Worm (Caenorhabditis elegans): ENCODE measurements around the gene slc-28.1.

The slc-28.1 gene

ce11 chrV:3480346-3480745 is 16.7 kb downstream of the slc-28.1 start, which contains the start of gene srbc-30:
Gene srbc-30, minus strand, starts transcription at chrV:3480446.
- TF ChIP-seq cebp-1 (GFP tag; IDR thresholded peaks at IDR 0.05) (no peak), cebp-1 (tag; optimal IDR thresholded peaks at IDR 0.05) (no peak), ekl-4 (GFP tag; IDR thresholded peaks at IDR 0.05) (no peak), dpff-1 (tag; optimal IDR thresholded peaks at IDR 0.05) (no peak), ceh-27 (GFP tag; optimal IDR thresholded peaks at IDR 0.05) (no peak), lin-54 (GFP tag; optimal IDR thresholded peaks at IDR 0.05) (no peak), nhr-90 (tag; optimal IDR thresholded peaks at IDR 0.05) (no peak), B0019.2 (GFP tag; conservative IDR thresholded peaks at IDR 0.05) (no peak), hrde-1 (tag; optimal IDR thresholded peaks at IDR 0.05; ENCODE audit: borderline replicate concordance) (no peak), ztf-28 (GFP tag; IDR thresholded peaks at IDR 0.05) (no peak), die-1 (tag; optimal IDR thresholded peaks at IDR 0.05) (no peak), ztf-6 (GFP tag; IDR thresholded peaks at IDR 0.05) (no peak), Y79H2A.3 (GFP tag; conservative IDR thresholded peaks at IDR 0.05) (no peak), Y53G8AR.9 (GFP tag; conservative IDR thresholded peaks at IDR 0.05) (no peak), B0261.1 (tag; optimal IDR thresholded peaks at IDR 0.05) (no peak), zfh-2 (GFP tag; conservative IDR thresholded peaks at IDR 0.05) (no peak), dox-1 (GFP tag; IDR thresholded peaks at IDR 0.05) (no peak), madf-10 (tag; optimal IDR thresholded peaks at IDR 0.05) (no peak), mes-4 (tag; optimal IDR thresholded peaks at IDR 0.05) (no peak), rcor-1 (GFP tag; IDR thresholded peaks at IDR 0.05) (no peak), K11D2.4 (GFP tag; IDR thresholded peaks at IDR 0.05) (no peak)

- TF ChIP-seq mel-28 (tag; optimal IDR thresholded peaks at IDR 0.05; ENCODE audit: borderline replicate concordance) (no peak), die-1 (tag; optimal IDR thresholded peaks at IDR 0.05) (no peak), tlf-1 (GFP tag; optimal IDR thresholded peaks at IDR 0.05) (no peak), madf-6 (GFP tag; IDR thresholded peaks at IDR 0.05) (no peak), hlh-12 (tag; optimal IDR thresholded peaks at IDR 0.05) (no peak), F49E8.2 (tag; optimal IDR thresholded peaks at IDR 0.05; ENCODE audit: insufficient read depth) (no peak), mxl-1 (tag; optimal IDR thresholded peaks at IDR 0.05) (no peak), let-526 (GFP tag; IDR thresholded peaks at IDR 0.05) (no peak), nfya-1 (tag; optimal IDR thresholded peaks at IDR 0.05; ENCODE audit: borderline replicate concordance, insufficient read depth) (no peak), ceh-27 (GFP tag; optimal IDR thresholded peaks at IDR 0.05) (no peak), atf-7 (tag; optimal IDR thresholded peaks at IDR 0.05) (no peak), snpc-4 (GFP tag; optimal IDR thresholded peaks at IDR 0.05) (no peak), snpc-4 (tag; optimal IDR thresholded peaks at IDR 0.05) (no peak), lag-1 (GFP tag; IDR thresholded peaks at IDR 0.05) (no peak), hmg-20 (GFP tag; IDR thresholded peaks at IDR 0.05) (no peak), lin-35 (GFP tag; optimal IDR thresholded peaks at IDR 0.05) (no peak), lir-1 (GFP tag; conservative IDR thresholded peaks at IDR 0.05) (no peak)
Measured at ce11 chrV:3482550-3483002, 19.0 kb downstream of the slc-28.1 start, which contains the start of gene lys-7. Gene lys-7, minus strand, starts transcription at chrV:3482600.

DNA sequence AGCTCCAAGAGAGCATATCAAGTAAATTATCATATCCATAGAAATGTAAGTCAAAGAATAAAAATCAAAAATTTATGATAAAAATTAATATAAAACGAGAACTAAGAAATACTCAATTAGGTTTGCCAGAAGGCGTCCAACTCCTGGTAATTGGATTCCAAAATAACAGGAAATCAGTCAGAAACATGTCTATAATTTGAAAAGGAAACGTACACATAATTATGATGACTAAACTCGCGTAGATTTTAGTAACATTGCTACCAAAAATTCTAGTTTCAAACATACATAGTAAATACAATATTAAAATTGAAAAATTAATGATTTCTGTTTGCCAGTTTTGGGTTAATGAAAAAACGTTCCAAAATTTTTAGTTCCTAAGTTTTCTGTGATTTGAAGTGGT is 21.1 kb downstream of the slc-28.1 start, which contains the start of gene srbc-33:
Gene srbc-33 (minus strand): TSS at position 101 of the 400 bp plus-strand sequence.
- TF ChIP-seq F33H1.4 (GFP tag; IDR thresholded peaks at IDR 0.05): no peak
- TF ChIP-seq Y67H2A.10 (GFP tag; conservative IDR thresholded peaks at IDR 0.05): no peak
- no peak for TF ChIP-seq egl-44 (GFP tag; IDR thresholded peaks at IDR 0.05)
- TF ChIP-seq mcd-1 (GFP tag; IDR thresholded peaks at IDR 0.05): no peak
- TF ChIP-seq Y53G8AR.9 (GFP tag; conservative IDR thresholded peaks at IDR 0.05): no peak
- no peak for TF ChIP-seq B0035.1 (tag; optimal IDR thresholded peaks at IDR 0.05)

Measured in whole organism, young adult.